Worm (Caenorhabditis elegans) whole organism, mixed stage, embryonic: ENCODE results near the gene lpr-3.

ENCODE experiments used
- M03D4.4 ChIP-seq: sonication (generic microtip); optimal IDR thresholded peaks from 2 replicates; lab custom pipeline; 2017; ENCODE audit warnings: mild to moderate bottlenecking, missing genetic modification characterization, missing compliant biosample characterization
- bed-3 ChIP-seq: fragments of 200-800 bp; sonication (Bioruptor generic); optimal IDR thresholded peaks from 3 replicates; lab custom pipeline; 2018; ENCODE audit warnings: mild to moderate bottlenecking, missing genetic modification characterization, moderate library complexity, missing compliant biosample characterization
- blmp-1 ChIP-seq: fragments of 150-350 bp; optimal IDR thresholded peaks from 2 replicates; lab custom pipeline; 2014; ENCODE audit warnings: missing biosample characterization, missing genetic modification characterization
- ceh-39 ChIP-seq: fragments of 150-350 bp; optimal IDR thresholded peaks from 2 replicates; lab custom pipeline; 2014; ENCODE audit warnings: missing biosample characterization, missing genetic modification characterization
- ceh-43 ChIP-seq: fragments of 200-800 bp; sonication (Bioruptor generic); optimal IDR thresholded peaks from 2 replicates; lab custom pipeline; 2018; ENCODE audit warnings: mild to moderate bottlenecking, missing genetic modification characterization, moderate library complexity, missing compliant biosample characterization
- ceh-83 ChIP-seq: fragments of 200-800 bp; sonication (Bioruptor generic); optimal IDR thresholded peaks from 2 replicates; lab custom pipeline; 2018; ENCODE audit warnings: mild to moderate bottlenecking, missing genetic modification characterization, missing compliant biosample characterization
- ces-1 ChIP-seq: fragments of 150-350 bp; optimal IDR thresholded peaks from 2 replicates; lab custom pipeline; 2014; ENCODE audit warnings: missing biosample characterization, missing genetic modification reagents, missing genetic modification characterization
- cnd-1 ChIP-seq: fragments of 200-800 bp; sonication (Bioruptor generic); optimal IDR thresholded peaks from 2 replicates; lab custom pipeline; 2018; ENCODE audit warnings: mild to moderate bottlenecking, missing genetic modification characterization, missing compliant biosample characterization
- drap-1 ChIP-seq: fragments of 200-800 bp; sonication (Bioruptor generic); optimal IDR thresholded peaks from 3 replicates; lab custom pipeline; 2018; ENCODE audit warnings: mild to moderate bottlenecking, missing genetic modification characterization, missing compliant biosample characterization
- elt-1 ChIP-seq: sonication (generic microtip); optimal IDR thresholded peaks from 2 replicates; lab custom pipeline; 2017; ENCODE audit warnings: missing genetic modification characterization, mild to moderate bottlenecking, missing compliant biosample characterization, antibody characterized with exemption, moderate library complexity, borderline replicate concordance; ENCODE audit not compliant: insufficient read depth
- elt-3 ChIP-seq: fragments of 150-350 bp; optimal IDR thresholded peaks from 2 replicates; lab custom pipeline; 2014; ENCODE audit warnings: missing biosample characterization, missing genetic modification characterization
- flh-1 ChIP-seq: fragments of 200-800 bp; sonication (Bioruptor generic); optimal IDR thresholded peaks from 2 replicates; lab custom pipeline; 2018; ENCODE audit warnings: mild to moderate bottlenecking, missing genetic modification characterization, moderate library complexity, missing compliant biosample characterization
- ham-2 ChIP-seq: fragments of 200-800 bp; sonication (Bioruptor generic); optimal IDR thresholded peaks from 2 replicates; lab custom pipeline; 2018; ENCODE audit warnings: mild to moderate bottlenecking, missing genetic modification characterization, missing compliant biosample characterization
- hlh-1 ChIP-seq: fragments of 150-350 bp; optimal IDR thresholded peaks from 2 replicates; lab custom pipeline; 2014; ENCODE audit warnings: missing biosample characterization, missing genetic modification reagents, missing genetic modification characterization
- lin-13 ChIP-seq: fragments of 150-350 bp; optimal IDR thresholded peaks from 2 replicates; lab custom pipeline; 2014; ENCODE audit warnings: missing biosample characterization, missing genetic modification characterization
- lin-32 ChIP-seq: fragments of 200-800 bp; sonication (Bioruptor generic); optimal IDR thresholded peaks from 2 replicates; lab custom pipeline; 2018; ENCODE audit warnings: mild to moderate bottlenecking, missing genetic modification characterization, missing compliant biosample characterization
- lsy-2 ChIP-seq: fragments of 150-350 bp; optimal IDR thresholded peaks from 2 replicates; lab custom pipeline; 2014; ENCODE audit warnings: missing biosample characterization, missing genetic modification characterization
- mab-5 ChIP-seq: fragments of 150-350 bp; optimal IDR thresholded peaks from 2 replicates; lab custom pipeline; 2014; ENCODE audit warnings: missing biosample characterization, missing genetic modification characterization
- mep-1 ChIP-seq: fragments of 150-350 bp; optimal IDR thresholded peaks from 2 replicates; lab custom pipeline; 2017; ENCODE audit warnings: missing biosample characterization, missing genetic modification reagents, missing genetic modification characterization, inconsistent platforms
- mls-2 ChIP-seq: sonication (generic microtip); optimal IDR thresholded peaks from 2 replicates; lab custom pipeline; 2016; ENCODE audit warnings: mild to moderate bottlenecking, missing genetic modification characterization, moderate library complexity, missing compliant biosample characterization
- nhr-12 ChIP-seq: fragments of 150-350 bp; optimal IDR thresholded peaks from 2 replicates; lab custom pipeline; 2014; ENCODE audit warnings: missing biosample characterization, missing genetic modification characterization
- nhr-2 ChIP-seq: fragments of 150-350 bp; optimal IDR thresholded peaks from 2 replicates; lab custom pipeline; 2014; ENCODE audit warnings: missing biosample characterization, missing genetic modification characterization
- nhr-237 ChIP-seq: fragments of 150-350 bp; optimal IDR thresholded peaks from 2 replicates; lab custom pipeline; 2014; ENCODE audit warnings: missing biosample characterization, missing genetic modification characterization
- nhr-28 ChIP-seq: fragments of 150-350 bp; optimal IDR thresholded peaks from 2 replicates; lab custom pipeline; 2014; ENCODE audit warnings: missing biosample characterization, missing genetic modification characterization
- nhr-76 ChIP-seq: sonication (generic microtip); optimal IDR thresholded peaks from 2 replicates; lab custom pipeline; 2017; ENCODE audit warnings: missing biosample characterization, missing genetic modification characterization
- pha-4 ChIP-seq: fragments of 150-350 bp; optimal IDR thresholded peaks from 2 replicates; lab custom pipeline; 2018; ENCODE audit warnings: missing biosample characterization, missing genetic modification reagents, missing genetic modification characterization
- snpc-4 ChIP-seq: fragments of 150-350 bp; optimal IDR thresholded peaks from 2 replicates; lab custom pipeline; 2014; ENCODE audit warnings: missing biosample characterization, missing genetic modification characterization
- sptf-1 ChIP-seq: sonication (generic microtip); optimal IDR thresholded peaks from 2 replicates; lab custom pipeline; 2017; ENCODE audit warnings: mild to moderate bottlenecking, missing genetic modification characterization, moderate library complexity, missing compliant biosample characterization
- tbx-8 ChIP-seq: fragments of 200-800 bp; sonication (Bioruptor generic); optimal IDR thresholded peaks from 2 replicates; lab custom pipeline; 2018; ENCODE audit warnings: mild to moderate bottlenecking, missing genetic modification characterization, moderate library complexity, missing compliant biosample characterization
- unc-120 ChIP-seq: sonication (generic microtip); optimal IDR thresholded peaks from 2 replicates; lab custom pipeline; 2017; ENCODE audit warnings: missing genetic modification characterization, missing compliant biosample characterization; ENCODE audit not compliant: poor library complexity, severe bottlenecking
- unc-39 ChIP-seq: fragments of 150-350 bp; optimal IDR thresholded peaks from 2 replicates; lab custom pipeline; 2014; ENCODE audit warnings: missing biosample characterization, missing genetic modification characterization
- unc-62 ChIP-seq: fragments of 150-350 bp; optimal IDR thresholded peaks from 2 replicates; lab custom pipeline; 2014; ENCODE audit warnings: missing biosample characterization, missing genetic modification reagents, missing genetic modification characterization
- zip-8 ChIP-seq: fragments of 150-350 bp; optimal IDR thresholded peaks from 2 replicates; lab custom pipeline; 2014; ENCODE audit warnings: missing biosample characterization, missing genetic modification characterization

lpr-3 gene

ce11 chrX:11036114-11037087, 20.8 kb upstream of the lpr-3 start:
- TF ChIP-seq ceh-43 (GFP tag; lab: Kevin White, UChicago) (no peak), drap-1 (no peak), tbx-8 (GFP tag; lab: Kevin White, UChicago) (no peak), lsy-2 (tag; lab: Kevin White, UChicago) (no peak), nhr-2 (no peak), ces-1 (GFP tag; lab: Kevin White, UChicago) (no peak), snpc-4 (no peak), cnd-1 (tag; lab: Kevin White, UChicago) (no peak), elt-1 (tag; lab: Kevin White, UChicago) (peak; percentile 48), lin-13 (no peak), blmp-1 (tag; lab: Kevin White, UChicago) (peak; percentile 76), ham-2 (GFP tag; lab: Kevin White, UChicago) (peak; percentile 85), lin-32 (GFP tag; lab: Kevin White, UChicago) (no peak), hlh-1 (tag; lab: Kevin White, UChicago) (no peak)
- TF ChIP-seq, all 35 proteins: peak for 3

- TF ChIP-seq ces-1 (GFP tag; lab: Kevin White, UChicago), result peak; percentile 70
- TF ChIP-seq tbx-8 (GFP tag; lab: Kevin White, UChicago), result no peak
- no peak for TF ChIP-seq M03D4.4 (tag; lab: Kevin White, UChicago)
Measured at ce11 chrX:11038221-11038620, 19.0 kb upstream of the lpr-3 start.

- no peak for TF ChIP-seq tbx-8 (GFP tag; lab: Kevin White, UChicago)
- no peak for TF ChIP-seq nhr-12 (tag; lab: Kevin White, UChicago)
- TF ChIP-seq lin-13, result no peak
Measured at ce11 chrX:11042777-11043176, 14.4 kb upstream of the lpr-3 start, which contains the start of gene C09F12.3. C09F12.3 (minus strand) TSS chrX:11042877.

ce11 chrX:11047183-11047582, 10.0 kb upstream of the lpr-3 start, which contains the start of gene clc-1:
clc-1 (plus strand) TSS chrX:11047446.
- TF ChIP-seq ham-2 (GFP tag; lab: Kevin White, UChicago), result no peak
- TF ChIP-seq mls-2 (tag; lab: Kevin White, UChicago), result no peak
- TF ChIP-seq nhr-76, result no peak
- no peak for TF ChIP-seq bed-3 (GFP tag; lab: Kevin White, UChicago)
- TF ChIP-seq unc-62 (GFP tag; lab: Kevin White, UChicago), result no peak
- TF ChIP-seq mep-1 (tag; lab: Kevin White, UChicago), result no peak
- TF ChIP-seq nhr-2, result no peak
- TF ChIP-seq lsy-2 (tag; lab: Kevin White, UChicago), result no peak
- TF ChIP-seq nhr-28 (tag; lab: Kevin White, UChicago), result no peak
- TF ChIP-seq nhr-12 (tag; lab: Kevin White, UChicago), result no peak
- no peak for TF ChIP-seq unc-39 (tag; lab: Kevin White, UChicago)
- no peak for TF ChIP-seq M03D4.4 (tag; lab: Kevin White, UChicago)
- TF ChIP-seq ceh-39, result no peak
- TF ChIP-seq sptf-1 (tag; lab: Kevin White, UChicago), result no peak
- TF ChIP-seq nhr-237 (tag; lab: Kevin White, UChicago), result no peak
- TF ChIP-seq zip-8, result no peak
- no peak for TF ChIP-seq unc-120 (tag; lab: Kevin White, UChicago)
- TF ChIP-seq, all 35 proteins: peak for 0

- TF ChIP-seq unc-39 (tag; lab: Kevin White, UChicago) (no peak), ceh-83 (no peak), flh-1 (GFP tag; lab: Kevin White, UChicago) (no peak), mab-5 (tag; lab: Kevin White, UChicago) (no peak), lin-32 (GFP tag; lab: Kevin White, UChicago) (no peak), elt-1 (tag; lab: Kevin White, UChicago) (no peak), lin-13 (no peak), pha-4 (tag; lab: Kevin White, UChicago) (no peak), nhr-2 (no peak), elt-3 (no peak), lsy-2 (tag; lab: Kevin White, UChicago) (no peak), unc-120 (tag; lab: Kevin White, UChicago) (no peak), tbx-8 (GFP tag; lab: Kevin White, UChicago) (no peak), ham-2 (GFP tag; lab: Kevin White, UChicago) (no peak), ceh-43 (GFP tag; lab: Kevin White, UChicago) (no peak)
Measured at ce11 chrX:11050335-11050734, 6.9 kb upstream of the lpr-3 start.
